Worm (Caenorhabditis elegans) whole organism, dauer: Measurements from ENCODE around the gene lgc-54.

Source experiments
- unc-62 ChIP-seq: sonication (generic microtip); optimal IDR thresholded peaks from 2 replicates; lab custom pipeline; 2017; ENCODE audit warnings: missing biosample characterization, missing genetic modification reagents, missing genetic modification characterization

Gene lgc-54

ce11 chrV:6803992-6804391, 42.4 kb downstream of the lgc-54 start, which contains the start of gene dmsr-11:
Gene dmsr-11, minus strand, starts transcription at chrV:6804092.
- TF ChIP-seq unc-62 (GFP tag; lab: Kevin White, UChicago), result no peak

DNA sequence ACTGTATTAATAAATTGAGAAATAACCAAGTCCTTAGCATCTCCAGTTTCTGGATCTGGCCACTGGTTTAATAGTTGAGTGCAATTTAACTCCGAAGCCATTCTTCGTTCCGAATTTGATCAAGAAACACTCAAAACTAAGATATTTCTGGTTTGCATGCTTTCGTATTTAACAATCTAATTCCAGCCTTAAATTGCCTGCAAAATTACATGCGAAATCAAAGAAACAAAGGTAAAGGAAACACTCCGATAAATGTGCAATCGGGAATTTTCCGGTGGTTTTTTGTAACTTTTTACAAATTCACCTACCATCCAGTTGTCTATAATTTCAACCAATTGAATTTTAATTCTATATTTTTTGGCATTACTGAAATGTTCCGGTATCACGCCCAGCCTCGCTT, 44.6 kb downstream of the lgc-54 start, which contains the start of gene dmsr-10:
TSS of gene dmsr-10 (minus strand) at position 101 of the 400 bp plus-strand sequence.
- TF ChIP-seq unc-62 (GFP tag; lab: Kevin White, UChicago), result no peak

DNA sequence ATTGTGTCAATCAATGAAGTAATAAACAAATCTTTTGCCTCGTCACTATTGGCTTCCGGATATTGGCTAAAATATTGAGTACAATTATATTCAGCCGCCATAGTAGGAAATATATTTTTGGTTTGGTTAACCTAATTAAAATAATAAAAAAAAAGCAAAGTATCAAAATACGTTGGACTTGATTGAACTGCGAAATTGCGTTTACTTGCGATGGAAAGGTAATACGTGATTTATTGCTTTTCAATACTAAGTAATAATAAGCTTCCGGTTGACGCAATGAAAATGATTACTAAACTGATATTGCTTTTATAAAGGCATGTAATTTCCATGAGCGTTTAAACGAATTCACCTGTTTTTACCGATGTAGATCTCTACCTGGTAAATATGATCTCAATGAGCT, 46.8 kb downstream of the lgc-54 start, which contains the start of gene dmsr-9:
TSS of gene dmsr-9 (minus strand) at position 101 of the 400 bp plus-strand sequence.
- no peak for TF ChIP-seq unc-62 (GFP tag; lab: Kevin White, UChicago)

- no peak for TF ChIP-seq unc-62 (GFP tag; lab: Kevin White, UChicago)
These were observed 49.5 kb downstream of the lgc-54 start for ce11 chrV:6796894-6797293.

DNA sequence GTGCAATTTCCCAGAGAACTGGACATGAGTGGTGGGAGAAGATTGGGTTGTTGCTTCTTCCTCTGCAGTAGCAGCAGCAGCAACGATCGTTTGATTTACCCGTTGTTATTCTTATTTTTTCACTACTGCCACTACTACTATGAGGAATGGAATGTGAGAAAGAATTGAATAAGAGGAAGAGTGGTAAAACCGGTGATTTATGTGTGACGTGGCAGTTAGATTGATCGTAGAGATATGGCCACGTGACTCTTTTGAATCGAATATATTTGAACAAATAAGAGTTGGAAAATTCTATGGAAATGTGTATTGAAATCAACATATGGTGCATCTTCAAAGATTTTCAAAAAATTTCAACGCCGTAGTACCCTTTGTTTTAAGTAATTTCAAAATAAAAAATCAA, 50.1 kb downstream of the lgc-54 start:
- TF ChIP-seq unc-62 (GFP tag; lab: Kevin White, UChicago), result no peak

DNA sequence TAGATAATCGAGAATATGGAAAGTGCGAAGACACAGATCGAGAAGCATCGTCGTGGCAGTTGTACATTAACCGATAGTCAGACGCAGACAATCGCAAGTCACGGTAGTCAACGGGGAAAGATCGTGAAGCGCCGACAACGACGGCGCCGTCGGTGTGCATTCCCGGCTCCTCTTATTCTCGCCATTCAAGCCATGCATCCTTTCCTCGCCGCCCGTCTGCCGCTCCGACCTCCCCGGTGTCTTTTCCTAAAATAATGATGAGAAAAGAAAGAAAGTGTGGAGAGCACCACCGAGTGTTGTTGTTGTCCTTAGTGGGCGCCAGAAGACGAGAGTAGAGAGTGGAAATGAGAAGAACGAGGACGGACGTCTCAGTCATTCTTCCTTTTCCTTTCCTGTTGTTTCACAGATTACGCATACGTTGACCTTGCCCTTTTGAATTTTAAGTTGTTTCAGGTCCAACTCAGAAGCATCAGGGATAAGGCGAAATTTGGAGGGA, 52.6 kb downstream of the lgc-54 start, which contains the start of gene ZC404.1:
TSS of gene ZC404.1 (plus strand) at position 446 of the 496 bp plus-strand sequence.
- TF ChIP-seq unc-62 (GFP tag; lab: Kevin White, UChicago), result no peak

DNA sequence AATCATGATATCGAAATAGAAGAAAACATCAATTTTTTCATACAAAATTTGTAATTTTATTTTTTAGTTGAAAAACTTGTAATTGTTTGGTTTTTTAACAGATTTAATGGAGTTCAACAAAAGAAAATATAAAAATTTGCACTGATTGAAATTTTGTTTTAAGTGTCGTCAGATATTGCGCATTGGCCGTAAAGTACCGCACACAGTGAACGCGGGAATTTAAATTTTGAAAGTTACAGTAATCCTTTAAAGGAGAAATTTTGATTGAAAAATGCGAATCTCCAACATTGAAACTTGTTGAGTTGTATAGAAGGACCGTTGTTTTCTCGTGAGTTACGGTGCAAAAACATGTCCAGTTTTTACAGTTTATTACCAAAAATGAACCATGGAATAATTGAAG, 53.4 kb downstream of the lgc-54 start:
- no peak for TF ChIP-seq unc-62 (GFP tag; lab: Kevin White, UChicago)

- TF ChIP-seq unc-62 (GFP tag; lab: Kevin White, UChicago), result no peak
These were observed 53.8 kb downstream of the lgc-54 start, which contains the start of gene gck-2 for ce11 chrV:6792565-6792964. Gene gck-2, minus strand, starts transcription at chrV:6792665.
